Fruit fly (Drosophila melanogaster) whole organism, embryonic: ENCODE data around the gene CG33927.

Source experiments
- Atf3 ChIP-seq: fragments of 200-800 bp; sonication (Bioruptor generic); optimal IDR thresholded peaks from 3 replicates; lab custom pipeline; 2016; ENCODE audit warnings: missing biosample characterization, missing genetic modification characterization
- Bgb ChIP-seq: fragments of 200-800 bp; sonication (Bioruptor generic); IDR thresholded peaks from 2 replicates; pipeline ENCODE4 v1.3.6; 2022; ENCODE audit warnings: missing biosample characterization, missing genetic modification characterization; ENCODE audit not compliant: partially characterized antibody
- C15 ChIP-seq: fragments of 200-800 bp; sonication (Bioruptor generic); IDR thresholded peaks from 3 replicates; pipeline ENCODE4 v1.3.6; 2022; ENCODE audit warnings: missing biosample characterization, missing genetic modification characterization
- CG10366 ChIP-seq: fragments of 200-800 bp; sonication (Bioruptor generic); IDR thresholded peaks from 2 replicates; pipeline ENCODE4 v1.3.6; 2022; ENCODE audit warnings: missing biosample characterization, missing genetic modification characterization
- CG11085 ChIP-seq: fragments of 200-800 bp; sonication (Bioruptor generic); IDR thresholded peaks from 2 replicates; pipeline ENCODE4 v1.3.6; 2022; ENCODE audit warnings: missing biosample characterization, missing genetic modification characterization
- CG11504 ChIP-seq: fragments of 200-800 bp; sonication (Bioruptor generic); optimal IDR thresholded peaks from 3 replicates; lab custom pipeline; 2019; ENCODE audit warnings: missing biosample characterization, mild to moderate bottlenecking, missing genetic modification characterization, moderate library complexity
- CG12769 ChIP-seq: fragments of 200-800 bp; sonication (Bioruptor generic); optimal IDR thresholded peaks from 2 replicates; lab custom pipeline; 2019; ENCODE audit warnings: missing biosample characterization, mild to moderate bottlenecking, missing genetic modification characterization, moderate library complexity
- CG14710 ChIP-seq: fragments of 200-800 bp; sonication (Bioruptor generic); optimal IDR thresholded peaks from 3 replicates; lab custom pipeline; 2019; ENCODE audit warnings: missing biosample characterization, mild to moderate bottlenecking, missing genetic modification characterization, moderate library complexity
- CG16813 ChIP-seq: fragments of 200-800 bp; sonication (Bioruptor generic); IDR thresholded peaks from 3 replicates; pipeline ENCODE4 v1.3.6; 2022; ENCODE audit warnings: missing biosample characterization, missing genetic modification characterization; ENCODE audit not compliant: partially characterized antibody
- CG17361 ChIP-seq: fragments of 200-800 bp; sonication (Bioruptor generic); IDR thresholded peaks from 3 replicates; pipeline ENCODE4 v1.3.6; 2022; ENCODE audit warnings: missing biosample characterization, missing genetic modification characterization
- CG18619 ChIP-seq: fragments of 200-800 bp; sonication (Bioruptor generic); optimal IDR thresholded peaks from 3 replicates; lab custom pipeline; 2017; ENCODE audit warnings: missing biosample characterization, mild to moderate bottlenecking, missing genetic modification characterization
- CG32532 ChIP-seq: fragments of 200-800 bp; sonication (Bioruptor generic); IDR thresholded peaks from 2 replicates; pipeline ENCODE4 v1.3.6; 2022; ENCODE audit warnings: missing biosample characterization, missing genetic modification characterization
- CG34422 ChIP-seq: fragments of 200-800 bp; sonication (Bioruptor generic); IDR thresholded peaks from 3 replicates; pipeline ENCODE4 v1.3.6; 2022; ENCODE audit warnings: missing biosample characterization, missing genetic modification characterization
- D ChIP-seq, 2 experiments: fragments of 200-800 bp in 1 of 2; fragments of >200 bp in 1 of 2; sonication (Bioruptor generic) in 1 of 2; optimal IDR thresholded peaks; 2 replicates in 1 of 2; 3 replicates in 1 of 2; lab custom pipeline; 2017; ENCODE audit warnings: mild to moderate bottlenecking in 1 of 2, missing biosample characterization in 1 of 2, missing genetic modification characterization in 1 of 2, missing genetic modification reagents in 1 of 2
- D19A ChIP-seq: fragments of 200-800 bp; optimal IDR thresholded peaks from 3 replicates; lab custom pipeline; 2019; ENCODE audit warnings: missing biosample characterization, mild to moderate bottlenecking, missing genetic modification characterization, moderate library complexity
- Dll ChIP-seq: fragments of 200-800 bp; sonication (Bioruptor generic); IDR thresholded peaks from 4 replicates; pipeline ENCODE4 v1.3.6; 2022; ENCODE audit warnings: missing biosample characterization, missing genetic modification characterization; ENCODE audit not compliant: partially characterized antibody
- Drgx ChIP-seq: fragments of 200-800 bp; sonication (Bioruptor generic); IDR thresholded peaks from 2 replicates; pipeline ENCODE4 v1.3.6; 2022; ENCODE audit warnings: missing biosample characterization, missing genetic modification characterization
- Ets65A ChIP-seq: fragments of 200-800 bp; sonication (Bioruptor generic); peaks from one replicate; lab custom pipeline; 2016; ENCODE audit warnings: missing biosample characterization, missing genetic modification characterization
- HLH3B ChIP-seq: fragments of 200-800 bp; sonication (Bioruptor generic); IDR thresholded peaks from 2 replicates; pipeline ENCODE4 v1.3.6; 2022; ENCODE audit warnings: missing biosample characterization, missing genetic modification characterization
- HLH4C ChIP-seq: fragments of 200-800 bp; sonication (Bioruptor generic); IDR thresholded peaks from 3 replicates; pipeline ENCODE4 v1.3.6; 2022; ENCODE audit warnings: missing biosample characterization, missing genetic modification characterization; ENCODE audit not compliant: partially characterized antibody
- Hr78 ChIP-seq, 2 experiments: fragments of 200-800 bp in 1 of 2; fragments of >200 bp in 1 of 2; sonication (Bioruptor generic) in 1 of 2; optimal IDR thresholded peaks; 2 replicates each; lab custom pipeline; 2017 to 2019; ENCODE audit warnings: missing biosample characterization in 2 of 2, missing genetic modification characterization in 2 of 2, mild to moderate bottlenecking in 1 of 2, moderate library complexity in 1 of 2
- Pdp1 ChIP-seq, 2 experiments: fragments of 200-800 bp; sonication (Bioruptor generic); optimal IDR thresholded peaks; 3 replicates each; lab custom pipeline; 2016; ENCODE audit warnings: missing biosample characterization in 2 of 2, missing genetic modification characterization in 2 of 2, mild to moderate bottlenecking in 1 of 2, moderate library complexity in 1 of 2
- Poxn ChIP-seq: fragments of 200-800 bp; sonication (Bioruptor generic); IDR thresholded peaks from 2 replicates; pipeline ENCODE4 v1.3.6; 2022; ENCODE audit warnings: missing biosample characterization, missing genetic modification characterization
- Sox102F ChIP-seq: fragments of 200-800 bp; sonication (Bioruptor generic); optimal IDR thresholded peaks from 2 replicates; lab custom pipeline; 2018; ENCODE audit warnings: missing biosample characterization, mild to moderate bottlenecking, missing genetic modification characterization, moderate library complexity
- crol ChIP-seq: fragments of 200-800 bp; sonication (Bioruptor generic); IDR thresholded peaks from 2 replicates; pipeline ENCODE4 v1.3.6; 2022; ENCODE audit warnings: missing biosample characterization, missing genetic modification characterization
- dm ChIP-seq: fragments of 200-800 bp; sonication (Bioruptor generic); optimal IDR thresholded peaks from 3 replicates; lab custom pipeline; 2016; ENCODE audit warnings: missing biosample characterization, missing genetic modification characterization
- gcm ChIP-seq: fragments of 200-800 bp; sonication (Bioruptor generic); optimal IDR thresholded peaks from 2 replicates; lab custom pipeline; 2019; ENCODE audit warnings: missing biosample characterization, mild to moderate bottlenecking, missing genetic modification characterization, moderate library complexity
- gt ChIP-seq: fragments of 200-800 bp; sonication (Bioruptor generic); IDR thresholded peaks from 2 replicates; pipeline ENCODE4 v1.3.6; 2022; ENCODE audit warnings: missing biosample characterization, missing genetic modification characterization
- jigr1 ChIP-seq: fragments of 200-800 bp; sonication (Bioruptor generic); IDR thresholded peaks from 3 replicates; pipeline ENCODE4 v1.3.6; 2022; ENCODE audit warnings: missing biosample characterization, missing genetic modification characterization
- kni ChIP-seq: fragments of 200-800 bp; sonication (Bioruptor generic); optimal IDR thresholded peaks from 3 replicates; lab custom pipeline; 2017; ENCODE audit warnings: mild to moderate bottlenecking, missing biosample characterization, missing genetic modification reagents, missing genetic modification characterization
- sens ChIP-seq: fragments of 200-800 bp; sonication (Bioruptor generic); peaks from one replicate; lab custom pipeline; 2016; ENCODE audit warnings: missing biosample characterization, missing genetic modification characterization
- stwl ChIP-seq: fragments of 200-800 bp; sonication (Bioruptor generic); optimal IDR thresholded peaks from 3 replicates; lab custom pipeline; 2018; ENCODE audit warnings: missing biosample characterization, mild to moderate bottlenecking, missing genetic modification characterization, moderate library complexity
- vnd ChIP-seq: fragments of 200-800 bp; sonication (Bioruptor generic); IDR thresholded peaks from 3 replicates; pipeline ENCODE4 v1.3.6; 2022; ENCODE audit warnings: missing biosample characterization, missing genetic modification characterization; ENCODE audit not compliant: partially characterized antibody
- vvl ChIP-seq: fragments of 200-800 bp; sonication (Bioruptor generic); IDR thresholded peaks from 2 replicates; pipeline ENCODE4 v1.3.6; 2022; ENCODE audit warnings: missing biosample characterization, missing genetic modification characterization

The CG33927 gene

DNA sequence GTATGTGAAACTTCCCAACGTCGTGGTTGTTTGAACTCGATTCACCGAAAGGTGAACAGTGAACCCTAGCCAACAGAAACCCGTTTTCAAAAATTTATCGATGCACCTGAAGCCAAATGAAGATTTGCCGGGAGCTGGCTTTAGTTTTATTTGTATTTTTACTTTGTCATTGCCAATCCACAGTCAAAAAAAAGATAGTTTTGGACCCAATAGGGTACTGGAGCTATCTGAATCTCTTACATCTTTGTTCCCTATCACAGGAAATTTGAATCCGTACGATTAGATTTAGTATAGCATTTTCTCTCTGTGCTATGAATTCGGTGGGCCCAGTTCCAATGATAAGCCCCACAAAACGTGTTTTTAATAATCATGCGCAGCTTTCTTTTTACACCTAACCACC lies 40.6 kb upstream of the CG33927 start (continued):
- TF ChIP-seq D (optimal IDR thresholded peaks at IDR 0.05; lab: Kevin White, UChicago) = no peak
- no peak for TF ChIP-seq D (GFP tag; optimal IDR thresholded peaks at IDR 0.05; lab: Kevin White, UChicago)
- TF ChIP-seq CG12769 = no peak
- TF ChIP-seq C15 (GFP tag; lab: Robert Waterston, UW) = no peak
- TF ChIP-seq CG16813 (GFP tag; lab: Robert Waterston, UW) = no peak
- TF ChIP-seq vvl = peak; percentile 35

DNA sequence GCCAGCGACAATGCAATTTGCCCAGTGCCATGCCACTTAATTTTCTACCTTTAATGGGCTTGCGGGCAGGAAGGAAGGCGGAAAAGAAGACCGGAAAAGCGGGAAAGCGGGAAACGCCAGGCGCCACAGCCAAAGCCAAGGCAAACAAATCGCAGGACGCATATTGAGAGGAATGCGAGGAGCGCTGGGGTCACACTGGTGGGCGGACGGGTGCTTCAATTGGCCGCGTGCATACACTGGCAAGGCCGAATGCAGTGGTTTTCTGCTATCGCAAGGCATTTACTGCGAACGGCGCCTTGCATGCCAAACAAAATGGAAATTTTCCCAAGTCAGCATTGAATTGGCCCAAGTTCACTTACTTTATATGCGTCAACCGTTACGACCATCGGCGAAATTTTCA lies 38.0 kb upstream of the CG33927 start:
- 0 out of 2 replicates have a peak, but pooled peaks have one; percentile 30 for TF ChIP-seq vvl
- TF ChIP-seq CG10366 (GFP tag; lab: Robert Waterston, UW) = no peak
- 0 out of 3 replicates have a peak, but pooled peaks have one; percentile 28 for TF ChIP-seq vnd (GFP tag; lab: Robert Waterston, UW)
- TF ChIP-seq Poxn (GFP tag; lab: Robert Waterston, UW) = no peak
- TF ChIP-seq CG11504 (tag; lab: Kevin White, UChicago) = no peak
- TF ChIP-seq stwl (tag; lab: Kevin White, UChicago) = peak; percentile 95
- TF ChIP-seq jigr1 (GFP tag; lab: Robert Waterston, UW) = 0 out of 3 replicates have a peak, but pooled peaks have one; percentile 23
- 0 out of 3 replicates have a peak, but pooled peaks have one; percentile 26 for TF ChIP-seq HLH4C
- peak; percentile 49; the same call in 2 of the 3 replicates for TF ChIP-seq CG16813 (GFP tag; lab: Robert Waterston, UW)
- 0 out of 4 replicates have a peak, but pooled peaks have one; percentile 13 for TF ChIP-seq Dll
- TF ChIP-seq CG14710 (tag; lab: Kevin White, UChicago) = peak; percentile 90

DNA sequence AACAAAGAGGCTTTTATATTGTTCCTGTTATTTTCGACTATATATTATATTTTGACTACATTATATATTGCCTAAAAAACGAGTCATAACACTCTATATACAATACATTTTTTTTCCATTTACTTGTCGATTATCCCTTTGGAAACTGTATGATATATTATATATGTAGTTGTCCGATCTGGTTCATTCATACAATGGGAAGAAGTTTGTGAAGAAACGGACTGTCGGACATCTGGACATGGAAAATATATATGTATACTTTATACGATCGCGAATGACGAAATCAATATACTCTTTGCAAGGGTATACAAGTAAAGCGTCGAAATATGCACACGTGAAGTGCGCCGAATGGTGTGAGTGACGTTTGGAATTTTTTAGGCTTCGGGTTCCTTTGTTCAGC lies 36.4 kb upstream of the CG33927 start:
- TF ChIP-seq stwl (tag; lab: Kevin White, UChicago) (no peak), CG17361 (GFP tag; lab: Robert Waterston, UW) (0 out of 3 replicates have a peak, but pooled peaks have one; percentile 11), CG11085 (GFP tag; lab: Robert Waterston, UW) (no peak), gt (GFP tag; lab: Robert Waterston, UW) (no peak), D19A (peak; percentile 81), sens (peak; percentile 55), CG18619 (GFP tag; lab: Kevin White, UChicago) (no peak), Sox102F (peak; percentile 8)

DNA sequence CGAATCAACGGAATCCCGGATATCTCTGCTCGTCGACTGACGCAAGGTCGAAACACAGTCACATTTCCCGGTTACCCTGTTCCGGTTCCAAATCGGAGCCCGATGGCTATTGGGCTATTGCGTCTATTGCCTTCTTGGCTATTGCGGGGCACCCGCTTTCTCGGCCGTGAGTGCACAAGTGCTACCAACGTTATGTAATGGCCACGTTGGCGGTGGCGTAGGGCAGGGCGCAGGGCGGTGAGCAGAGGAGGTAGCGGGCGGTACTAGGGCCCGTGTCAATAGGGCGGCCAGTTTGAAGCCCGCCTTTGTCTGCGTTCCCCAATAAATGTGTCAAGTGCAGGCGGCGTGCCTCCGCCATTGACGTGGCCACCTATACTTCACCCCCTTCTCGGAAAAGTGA lies 35.9 kb upstream of the CG33927 start:
- TF ChIP-seq CG34422 (GFP tag; lab: Robert Waterston, UW) (no peak), CG32532 (0 out of 2 replicates have a peak, but pooled peaks have one; percentile 15), kni (peak; percentile 67), Pdp1 (GFP tag; optimal IDR thresholded peaks at IDR 0.05; lab: Kevin White, UChicago) (peak in 1 of 2 experiments; percentile 79), HLH3B (GFP tag; lab: Robert Waterston, UW) (no peak), Bgb (0 out of 2 replicates have a peak, but pooled peaks have one; percentile 29), Ets65A (GFP tag; lab: Kevin White, UChicago) (peak; percentile 48), crol (peak; percentile 65), dm (no peak), gcm (GFP tag; lab: Kevin White, UChicago) (no peak), Drgx (0 out of 2 replicates have a peak, but pooled peaks have one; percentile 17), Hr78 (GFP tag; optimal IDR thresholded peaks at IDR 0.05; lab: Kevin White, UChicago) (peak in 1 of 2 experiments; percentile 27), Atf3 (GFP tag; lab: Kevin White, UChicago) (no peak)
